Worm (Caenorhabditis elegans): ENCODE results near the gene gsp-2.

DNA sequence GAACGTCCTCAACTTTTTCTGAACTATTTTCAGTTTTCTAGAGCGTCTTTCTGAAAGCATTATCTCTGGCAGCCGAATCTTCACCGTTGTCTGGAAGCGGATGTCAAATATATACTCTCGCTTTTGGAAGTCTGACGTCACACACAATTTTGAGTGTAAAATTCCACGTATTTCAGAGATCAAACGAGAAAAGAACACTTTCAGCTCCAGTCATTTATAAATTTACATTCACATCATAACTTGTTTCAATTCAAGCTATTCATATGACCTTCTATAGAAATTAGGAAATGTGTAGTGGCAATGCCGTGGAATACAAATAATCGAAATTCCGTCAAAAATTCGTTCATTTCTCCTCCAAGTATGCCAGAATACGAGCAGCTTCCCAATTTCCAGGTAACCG, 29.2 kb downstream of the gsp-2 start, which contains the start of gene F08F8.11:
- TF ChIP-seq atf-7 (tag; optimal IDR thresholded peaks at IDR 0.05) (no peak), attf-6 (GFP tag; IDR thresholded peaks at IDR 0.05) (no peak), ama-1 (optimal IDR thresholded peaks at IDR 0.05) (no peak), ama-1 (GFP tag; optimal IDR thresholded peaks at IDR 0.05) (no peak), F10E7.11 (tag; optimal IDR thresholded peaks at IDR 0.05) (no peak), unc-130 (GFP tag; optimal IDR thresholded peaks at IDR 0.05) (no peak), hrde-1 (tag; optimal IDR thresholded peaks at IDR 0.05; ENCODE audit: borderline replicate concordance) (no peak), mel-28 (tag; optimal IDR thresholded peaks at IDR 0.05; ENCODE audit: borderline replicate concordance) (no peak), ets-4 (GFP tag; optimal IDR thresholded peaks at IDR 0.05) (no peak), Y79H2A.3 (GFP tag; conservative IDR thresholded peaks at IDR 0.05) (no peak), madf-10 (tag; optimal IDR thresholded peaks at IDR 0.05) (no peak), lin-26 (GFP tag; IDR thresholded peaks at IDR 0.05) (no peak), hmg-20 (GFP tag; IDR thresholded peaks at IDR 0.05) (no peak), gei-17 (GFP tag; optimal IDR thresholded peaks at IDR 0.05) (no peak)
